Fruit fly (Drosophila melanogaster) whole organism, embryonic: ENCODE measurements around the gene kel.
A peak's percentile ranks its signal among the peaks of the same experiment; 100 is the strongest.

Experiments
- Awh ChIP-seq: fragments of 200-800 bp; sonication (Bioruptor generic); IDR thresholded peaks from 2 replicates; pipeline ENCODE4, ENCODE4 v1.3.6; 2022; ENCODE audit warnings: missing biosample characterization, missing genetic modification characterization
- CG10147 ChIP-seq: fragments of 200-800 bp; sonication (Bioruptor generic); optimal IDR thresholded peaks from 2 replicates; lab custom pipeline; 2019; ENCODE audit warnings: missing biosample characterization, mild to moderate bottlenecking, missing genetic modification characterization, moderate library complexity
- CG10267 ChIP-seq: fragments of 200-800 bp; sonication (Bioruptor generic); optimal IDR thresholded peaks from 2 replicates; lab custom pipeline; 2018; ENCODE audit warnings: missing biosample characterization, mild to moderate bottlenecking, missing genetic modification characterization, moderate library complexity
- CG10543 ChIP-seq: fragments of 200-800 bp; sonication (Bioruptor generic); optimal IDR thresholded peaks from 3 replicates; lab custom pipeline; 2017; ENCODE audit warnings: missing biosample characterization, mild to moderate bottlenecking, missing genetic modification characterization, moderate library complexity
- CG10565 ChIP-seq: fragments of 200-800 bp; sonication (Bioruptor generic); optimal IDR thresholded peaks from 3 replicates; lab custom pipeline; 2016; ENCODE audit warnings: missing biosample characterization, mild to moderate bottlenecking, missing genetic modification characterization
- CG11504 ChIP-seq: fragments of 200-800 bp; sonication (Bioruptor generic); optimal IDR thresholded peaks from 3 replicates; lab custom pipeline; 2019; ENCODE audit warnings: missing biosample characterization, mild to moderate bottlenecking, missing genetic modification characterization, moderate library complexity
- CG12219 ChIP-seq: fragments of 200-800 bp; sonication (Bioruptor generic); optimal IDR thresholded peaks from 3 replicates; lab custom pipeline; 2018; ENCODE audit warnings: missing biosample characterization, mild to moderate bottlenecking, missing genetic modification characterization
- CG13624 ChIP-seq: fragments of 200-800 bp; sonication (Bioruptor generic); optimal IDR thresholded peaks from 2 replicates; lab custom pipeline; 2016; ENCODE audit warnings: missing biosample characterization, missing genetic modification characterization
- CG13775 ChIP-seq: fragments of 200-800 bp; sonication (Bioruptor generic); optimal IDR thresholded peaks from 3 replicates; lab custom pipeline; 2017; ENCODE audit warnings: missing biosample characterization, mild to moderate bottlenecking, missing genetic modification characterization
- CG15601 ChIP-seq: fragments of 200-800 bp; sonication (Bioruptor generic); optimal IDR thresholded peaks from 3 replicates; lab custom pipeline; 2019; ENCODE audit warnings: missing biosample characterization, mild to moderate bottlenecking, missing genetic modification characterization, moderate library complexity
- CG16815 ChIP-seq: fragments of 200-800 bp; sonication (Bioruptor generic); optimal IDR thresholded peaks from 3 replicates; lab custom pipeline; 2017; ENCODE audit warnings: missing biosample characterization, mild to moderate bottlenecking, missing genetic modification characterization
- CG17186 ChIP-seq: fragments of 200-800 bp; sonication (Bioruptor generic); optimal IDR thresholded peaks from 3 replicates; lab custom pipeline; 2017; ENCODE audit warnings: missing biosample characterization, missing genetic modification reagents, missing genetic modification characterization
- CG18011 ChIP-seq: fragments of 200-800 bp; sonication (Bioruptor generic); optimal IDR thresholded peaks from 2 replicates; lab custom pipeline; 2017; ENCODE audit warnings: missing biosample characterization, missing genetic modification characterization, mild to moderate bottlenecking, moderate library complexity, missing genotype
- CG1832 ChIP-seq: fragments of 200-800 bp; sonication (Bioruptor generic); optimal IDR thresholded peaks from 2 replicates; lab custom pipeline; 2017; ENCODE audit warnings: missing biosample characterization, mild to moderate bottlenecking, missing genetic modification characterization, inconsistent platforms
- CG2129 ChIP-seq: fragments of 200-800 bp; sonication (Bioruptor generic); IDR thresholded peaks from 2 replicates; pipeline ENCODE4 v1.3.6; 2022; ENCODE audit warnings: missing biosample characterization, missing genetic modification characterization; ENCODE audit not compliant: partially characterized antibody
- CG2875 ChIP-seq: fragments of 200-800 bp; sonication (Bioruptor generic); optimal IDR thresholded peaks from 2 replicates; lab custom pipeline; 2017; ENCODE audit warnings: missing biosample characterization, mild to moderate bottlenecking, missing genetic modification characterization, missing genetic modification reagents
- CG32767 ChIP-seq: fragments of 200-800 bp; sonication (Bioruptor generic); IDR thresholded peaks from 2 replicates; pipeline ENCODE4 v1.3.6; 2022; ENCODE audit warnings: missing biosample characterization, missing genetic modification characterization
- CG3281 ChIP-seq: fragments of 200-800 bp; sonication (Bioruptor generic); optimal IDR thresholded peaks from 3 replicates; lab custom pipeline; 2017; ENCODE audit warnings: missing biosample characterization, mild to moderate bottlenecking, missing genetic modification characterization
- CG6254 ChIP-seq: fragments of 200-800 bp; sonication (Bioruptor generic); optimal IDR thresholded peaks from 3 replicates; lab custom pipeline; 2017; ENCODE audit warnings: mild to moderate bottlenecking, missing biosample characterization, missing genetic modification reagents, missing genetic modification characterization
- CG6791 ChIP-seq: fragments of 200-800 bp; sonication (Bioruptor generic); IDR thresholded peaks from 3 replicates; pipeline ENCODE4 v1.3.6; 2022; ENCODE audit warnings: missing biosample characterization, missing genetic modification characterization; ENCODE audit not compliant: partially characterized antibody
- CG6854 ChIP-seq: fragments of 200-800 bp; sonication (Bioruptor generic); optimal IDR thresholded peaks from 3 replicates; lab custom pipeline; 2017; ENCODE audit warnings: missing biosample characterization, mild to moderate bottlenecking, missing genetic modification characterization
- CkIIα-i1 ChIP-seq: fragments of 200-800 bp; sonication (Bioruptor generic); IDR thresholded peaks from 2 replicates; pipeline ENCODE4 v1.3.6; 2022; ENCODE audit warnings: missing biosample characterization, missing genetic modification characterization
- Doc2 ChIP-seq: fragments of 200-800 bp; sonication (Bioruptor generic); IDR thresholded peaks from 2 replicates; pipeline ENCODE4 v1.3.6; 2022; ENCODE audit warnings: missing biosample characterization, missing genetic modification characterization
- Elba2 ChIP-seq: fragments of 200-800 bp; sonication (Bioruptor generic); optimal IDR thresholded peaks from 3 replicates; lab custom pipeline; 2016; ENCODE audit warnings: missing biosample characterization, missing genetic modification characterization
- Mes4 ChIP-seq: fragments of 200-800 bp; sonication (Bioruptor generic); optimal IDR thresholded peaks from 2 replicates; lab custom pipeline; 2016; ENCODE audit warnings: missing biosample characterization, missing genetic modification characterization
- NFAT ChIP-seq: fragments of 200-800 bp; sonication (Bioruptor generic); IDR thresholded peaks from 2 replicates; pipeline ENCODE4 v1.3.6; 2022; ENCODE audit warnings: missing biosample characterization, missing genetic modification characterization
- Nf-YB ChIP-seq: fragments of 200-800 bp; sonication (Bioruptor generic); optimal IDR thresholded peaks from 3 replicates; lab custom pipeline; 2019; ENCODE audit warnings: missing biosample characterization, mild to moderate bottlenecking, missing genetic modification characterization, moderate library complexity
- Oli ChIP-seq: fragments of 200-800 bp; sonication (Bioruptor generic); optimal IDR thresholded peaks from 2 replicates; lab custom pipeline; 2018; ENCODE audit warnings: missing biosample characterization, mild to moderate bottlenecking, missing genetic modification characterization, moderate library complexity
- PHDP ChIP-seq: fragments of 200-800 bp; sonication (Bioruptor generic); optimal IDR thresholded peaks from 3 replicates; lab custom pipeline; 2018; ENCODE audit warnings: missing biosample characterization, mild to moderate bottlenecking, missing genetic modification characterization, moderate library complexity
- TFAM ChIP-seq: fragments of 200-800 bp; sonication (Bioruptor generic); optimal IDR thresholded peaks from 2 replicates; lab custom pipeline; 2017; ENCODE audit warnings: missing biosample characterization, missing genetic modification characterization, inconsistent platforms
- Vsx1 ChIP-seq: fragments of 200-800 bp; sonication (Bioruptor generic); optimal IDR thresholded peaks from 2 replicates; lab custom pipeline; 2017; ENCODE audit warnings: missing biosample characterization, mild to moderate bottlenecking, missing genetic modification characterization, missing genetic modification reagents
- al ChIP-seq: fragments of 200-800 bp; sonication (Bioruptor generic); IDR thresholded peaks from 2 replicates; pipeline ENCODE4 v1.3.6; 2022; ENCODE audit warnings: missing biosample characterization, missing genetic modification characterization
- bbx ChIP-seq: fragments of 200-800 bp; sonication (Bioruptor generic); IDR thresholded peaks from 2 replicates; pipeline ENCODE4 v1.3.6; 2022; ENCODE audit warnings: missing biosample characterization, missing genetic modification characterization; ENCODE audit not compliant: partially characterized antibody
- bsh ChIP-seq, 2 experiments: fragments of 200-800 bp; sonication (Bioruptor generic); optimal IDR thresholded peaks; 2 replicates each; lab custom pipeline; 2017 to 2018; ENCODE audit warnings: mild to moderate bottlenecking in 2 of 2, missing biosample characterization in 2 of 2, missing genetic modification characterization in 2 of 2, moderate library complexity in 1 of 2
- ewg ChIP-seq: fragments of 200-800 bp; sonication (Bioruptor generic); optimal IDR thresholded peaks from 3 replicates; lab custom pipeline; 2017; ENCODE audit warnings: mild to moderate bottlenecking, missing biosample characterization, missing genetic modification reagents, missing genetic modification characterization
- gfzf ChIP-seq: fragments of 200-800 bp; sonication (Bioruptor generic); optimal IDR thresholded peaks from 2 replicates; lab custom pipeline; 2016; ENCODE audit warnings: missing biosample characterization, mild to moderate bottlenecking, missing genetic modification characterization, moderate library complexity
- hbn ChIP-seq: fragments of 200-800 bp; sonication (Bioruptor generic); IDR thresholded peaks from 2 replicates; pipeline ENCODE4 v1.3.6; 2022; ENCODE audit warnings: missing biosample characterization, missing genetic modification characterization; ENCODE audit not compliant: partially characterized antibody
- knrl ChIP-seq: fragments of 200-800 bp; sonication (Bioruptor generic); IDR thresholded peaks from 3 replicates; pipeline ENCODE4 v1.3.6; 2022; ENCODE audit warnings: missing biosample characterization, missing genetic modification characterization; ENCODE audit not compliant: partially characterized antibody
- oc ChIP-seq: fragments of 200-800 bp; sonication (Bioruptor generic); optimal IDR thresholded peaks from 2 replicates; lab custom pipeline; 2018; ENCODE audit warnings: missing biosample characterization, mild to moderate bottlenecking, missing genetic modification characterization, moderate library complexity
- pnt ChIP-seq: fragments of 200-800 bp; sonication (Bioruptor generic); optimal IDR thresholded peaks from 3 replicates; lab custom pipeline; 2016; ENCODE audit warnings: missing biosample characterization, missing genetic modification characterization
- run ChIP-seq: fragments of 200-800 bp; sonication (Bioruptor generic); optimal IDR thresholded peaks from 3 replicates; lab custom pipeline; 2018; ENCODE audit warnings: missing biosample characterization, mild to moderate bottlenecking, missing genetic modification characterization
- slou ChIP-seq: fragments of 200-800 bp; sonication (Bioruptor generic); optimal IDR thresholded peaks from 3 replicates; lab custom pipeline; 2016; ENCODE audit warnings: missing biosample characterization, missing genetic modification characterization
- tio ChIP-seq: fragments of 200-800 bp; sonication (Bioruptor generic); optimal IDR thresholded peaks from 2 replicates; lab custom pipeline; 2017; ENCODE audit warnings: missing biosample characterization, missing genetic modification characterization, inconsistent platforms
- tll ChIP-seq, 2 experiments: fragments of 200-800 bp in 1 of 2; fragments of >200 bp in 1 of 2; sonication (Bioruptor generic) in 1 of 2; optimal IDR thresholded peaks; 2 replicates each; lab custom pipeline; 2017 to 2019; ENCODE audit warnings: missing biosample characterization in 2 of 2, missing genetic modification characterization in 2 of 2, mild to moderate bottlenecking in 1 of 2, moderate library complexity in 1 of 2
- z ChIP-seq: fragments of 200-800 bp; sonication (Bioruptor generic); IDR thresholded peaks from 3 replicates; pipeline ENCODE4 v1.3.6; 2022; ENCODE audit warnings: missing biosample characterization, missing genetic modification characterization
- zen ChIP-seq: fragments of 200-800 bp; sonication (Bioruptor generic); optimal IDR thresholded peaks from 3 replicates; lab custom pipeline; 2018; ENCODE audit warnings: missing biosample characterization, mild to moderate bottlenecking, missing genetic modification characterization, moderate library complexity

kel gene

DNA sequence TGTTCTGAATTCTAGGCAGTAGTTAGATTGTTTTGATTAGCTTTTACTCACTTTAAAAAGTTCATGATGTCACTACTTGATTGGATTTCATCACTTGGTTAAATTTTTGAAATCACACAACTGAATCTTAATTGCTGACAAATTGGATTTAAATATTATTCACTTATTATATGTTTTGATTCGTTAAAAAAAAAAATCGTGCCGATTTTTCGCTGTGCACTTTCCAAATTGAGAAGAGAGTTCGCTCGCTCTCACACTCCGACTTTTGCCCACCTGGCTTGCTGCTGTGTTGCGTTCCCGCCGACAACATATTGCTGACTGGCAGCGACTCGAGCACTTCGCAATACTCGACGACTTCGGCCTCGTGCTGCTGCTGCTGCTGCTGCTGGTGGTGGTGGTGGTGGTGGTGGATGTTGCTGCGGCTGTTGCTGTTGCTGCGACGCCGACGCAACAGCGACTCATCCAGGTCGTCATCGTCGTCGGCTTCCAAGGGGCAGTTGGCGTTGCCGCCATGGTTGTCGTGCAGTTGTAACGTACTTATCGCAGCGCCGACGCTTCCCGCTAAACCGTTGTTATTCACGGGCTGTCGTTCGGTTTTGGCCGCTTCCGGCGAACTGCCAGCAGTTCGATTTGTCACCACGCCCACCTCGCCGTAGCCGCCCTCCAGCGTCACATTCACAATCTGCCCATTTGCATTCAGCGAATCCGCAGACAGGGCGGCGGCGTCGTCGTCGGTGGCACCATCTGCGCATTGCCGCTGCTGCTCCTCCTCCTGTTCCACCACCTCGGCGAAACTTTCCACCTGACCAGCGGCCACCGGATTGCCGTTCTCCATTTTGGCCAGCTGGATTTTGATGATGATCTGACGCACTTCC, 3.8 kb upstream of the kel start (continued):
- TF ChIP-seq CG10267 (tag; lab: Kevin White, UChicago) (peak; percentile 65), Elba2 (GFP tag; lab: Kevin White, UChicago) (no peak), zen (tag; lab: Kevin White, UChicago) (peak; percentile 32), gfzf (no peak), CG10565 (GFP tag; lab: Kevin White, UChicago) (no peak), CG3281 (GFP tag; lab: Kevin White, UChicago) (peak; percentile 68), tio (GFP tag; lab: Kevin White, UChicago) (no peak), Oli (tag; lab: Kevin White, UChicago) (peak; percentile 72), z (GFP tag; lab: Robert Waterston, UW) (0 out of 3 replicates have a peak, but pooled peaks have one; percentile 43), bbx (GFP tag; lab: Robert Waterston, UW) (peak; percentile 47; the same call in 1 of the 2 replicates), Doc2 (GFP tag; lab: Robert Waterston, UW) (no peak), Vsx1 (peak; percentile 29), slou (peak; percentile 45), CG2129 (GFP tag; lab: Robert Waterston, UW) (no peak), CG11504 (tag; lab: Kevin White, UChicago) (peak; percentile 97), CG6854 (GFP tag; lab: Kevin White, UChicago) (no peak), CG13775 (GFP tag; lab: Kevin White, UChicago) (peak; percentile 63), CG10543 (GFP tag; lab: Kevin White, UChicago) (peak; percentile 68), bsh (GFP tag; optimal IDR thresholded peaks at IDR 0.05; lab: Kevin White, UChicago) (peak in 1 of 2 experiments; percentile 53), CG6791 (GFP tag; lab: Robert Waterston, UW) (no peak), CG6254 (GFP tag; lab: Kevin White, UChicago) (peak; percentile 45), CG18011 (GFP tag; lab: Kevin White, UChicago) (peak; percentile 50), oc (peak; percentile 11), knrl (no peak), ewg (GFP tag; lab: Kevin White, UChicago) (peak; percentile 50), run (tag; lab: Kevin White, UChicago) (peak; percentile 53), CG13624 (GFP tag; lab: Kevin White, UChicago) (peak; percentile 23), CG32767 (GFP tag; lab: Robert Waterston, UW) (peak; percentile 60; the same call in 1 of the 2 replicates), hbn (GFP tag; lab: Robert Waterston, UW) (no peak), CkIIα-i1 (GFP tag; lab: Robert Waterston, UW) (no peak), TFAM (no peak), al (no peak), CG1832 (GFP tag; lab: Kevin White, UChicago) (no peak), CG2875 (GFP tag; lab: Kevin White, UChicago) (peak; percentile 54), Nf-YB (GFP tag; lab: Kevin White, UChicago) (peak; percentile 20), CG16815 (GFP tag; lab: Kevin White, UChicago) (peak; percentile 26), NFAT (no peak), Awh (peak; percentile 34; the same call in 1 of the 2 replicates), CG12219 (peak; percentile 42), CG10147 (GFP tag; lab: Kevin White, UChicago) (peak; percentile 57), pnt (peak; percentile 16), PHDP (tag; lab: Kevin White, UChicago) (peak; percentile 68), CG17186 (GFP tag; lab: Kevin White, UChicago) (no peak), Mes4 (GFP tag; lab: Kevin White, UChicago) (peak; percentile 23), CG15601 (tag; lab: Kevin White, UChicago) (no peak), tll (GFP tag; optimal IDR thresholded peaks at IDR 0.05; lab: Kevin White, UChicago) (no peak)
